Worm (Caenorhabditis elegans): ENCODE data around the gene cec-5.

Gene cec-5

DNA sequence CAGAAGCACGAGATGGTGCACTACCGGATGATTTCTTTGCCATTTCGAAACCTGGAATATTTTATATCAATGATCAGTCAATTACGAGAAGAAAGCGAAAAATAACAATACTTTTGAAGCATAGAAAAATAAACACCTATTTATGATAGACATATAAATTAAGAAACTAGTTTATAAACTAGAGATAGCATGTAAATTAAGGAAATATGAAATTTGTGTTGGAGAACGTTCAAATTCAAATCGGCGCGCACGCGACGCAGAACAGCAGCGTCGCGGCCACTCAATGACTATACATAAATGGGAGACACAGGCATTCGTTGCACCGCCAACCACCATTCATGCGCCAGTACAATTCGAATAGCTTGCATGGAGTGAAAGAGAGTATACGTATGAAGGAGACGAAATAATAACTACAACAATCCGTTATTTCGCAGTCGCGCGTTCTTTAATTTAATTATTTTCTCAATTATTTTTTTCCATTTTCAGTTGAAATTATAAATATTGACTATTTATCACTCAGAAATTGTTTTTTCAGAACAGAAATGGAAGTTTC, at the start of gene cec-5, which contains the start of gene nol-10:
Gene cec-5 (minus strand): TSS at position 51 of the 553 bp plus-strand sequence.
Gene nol-10 (plus strand): TSS at position 536 of the 553 bp plus-strand sequence.
- TF ChIP-seq T23F11.4 (GFP tag; optimal IDR thresholded peaks at IDR 0.05): no peak
- peak; percentile 92 for TF ChIP-seq unc-42 (tag; optimal IDR thresholded peaks at IDR 0.05)
- TF ChIP-seq sox-4 (tag; optimal IDR thresholded peaks at IDR 0.05): no peak
- TF ChIP-seq ref-2 (tag; optimal IDR thresholded peaks at IDR 0.05): peak; percentile 10
- TF ChIP-seq ceh-9 (tag; optimal IDR thresholded peaks at IDR 0.05): no peak
- no peak for TF ChIP-seq dmd-4 (tag; optimal IDR thresholded peaks at IDR 0.05; ENCODE audit: borderline replicate concordance)
- peak; percentile 53 for TF ChIP-seq dve-1 (tag; optimal IDR thresholded peaks at IDR 0.05)
- TF ChIP-seq pqm-1 (tag; optimal IDR thresholded peaks at IDR 0.05): no peak
- no peak for TF ChIP-seq ceh-6 (GFP tag; optimal IDR thresholded peaks at IDR 0.05)
- TF ChIP-seq K09A11.1 (tag; optimal IDR thresholded peaks at IDR 0.05; ENCODE audit: insufficient read depth): peak; percentile 14
- peak; percentile 28 for TF ChIP-seq ceh-19 (GFP tag; optimal IDR thresholded peaks at IDR 0.05)
- TF ChIP-seq hlh-30 (tag; optimal IDR thresholded peaks at IDR 0.05; ENCODE audit: insufficient read depth): peak; percentile 64
- TF ChIP-seq fkh-10 (GFP tag; optimal IDR thresholded peaks at IDR 0.05): no peak
- TF ChIP-seq ceh-24 (tag; optimal IDR thresholded peaks at IDR 0.05): no peak
- TF ChIP-seq ceh-18 (tag; optimal IDR thresholded peaks at IDR 0.05): peak; percentile 49
- TF ChIP-seq ceh-30 (tag; optimal IDR thresholded peaks at IDR 0.05): no peak
- peak; percentile 52 for TF ChIP-seq ceh-34 (tag; optimal IDR thresholded peaks at IDR 0.05)
- TF ChIP-seq ceh-48 (tag; optimal IDR thresholded peaks at IDR 0.05): no peak
- no peak for TF ChIP-seq lim-6 (tag; optimal IDR thresholded peaks at IDR 0.05)
- TF ChIP-seq nfya-1 (tag; optimal IDR thresholded peaks at IDR 0.05): peak; percentile 95
- TF ChIP-seq eyg-1 (tag; optimal IDR thresholded peaks at IDR 0.05): peak; percentile 1
- TF ChIP-seq hlh-8 (tag; optimal IDR thresholded peaks at IDR 0.05): no peak
- no peak for TF ChIP-seq hlh-13 (GFP tag; optimal IDR thresholded peaks at IDR 0.05)
- TF ChIP-seq elt-4 (tag; optimal IDR thresholded peaks at IDR 0.05): no peak
- TF ChIP-seq syd-9 (tag; optimal IDR thresholded peaks at IDR 0.05): no peak
- no peak for TF ChIP-seq che-1 (tag; optimal IDR thresholded peaks at IDR 0.05)
- no peak for TF ChIP-seq Y22D7AL.16 (tag; optimal IDR thresholded peaks at IDR 0.05)
- TF ChIP-seq tbx-2 (tag; optimal IDR thresholded peaks at IDR 0.05): peak; percentile 67
- no peak for TF ChIP-seq sdc-2 (tag; optimal IDR thresholded peaks at IDR 0.05)
- TF ChIP-seq ceh-14 (tag; optimal IDR thresholded peaks at IDR 0.05): peak; percentile 52
- TF ChIP-seq madf-2 (tag; optimal IDR thresholded peaks at IDR 0.05): no peak
- TF ChIP-seq C38D4.7 (GFP tag; optimal IDR thresholded peaks at IDR 0.05): no peak
- peak; percentile 83 for TF ChIP-seq ceh-31 (tag; optimal IDR thresholded peaks at IDR 0.05)

ce11 chrIV:7628942-7629341, 49.0 kb upstream of the cec-5 start, which contains the start of gene F45E4.5:
Gene F45E4.5, minus strand, starts transcription at chrIV:7629042.
- no peak for TF ChIP-seq dmd-4 (tag; optimal IDR thresholded peaks at IDR 0.05; ENCODE audit: borderline replicate concordance)
- no peak for TF ChIP-seq ahr-1 (tag; optimal IDR thresholded peaks at IDR 0.05)

ce11 chrIV:7623868-7624267, 44.0 kb upstream of the cec-5 start:
- TF ChIP-seq nfya-1 (tag; optimal IDR thresholded peaks at IDR 0.05): no peak
- TF ChIP-seq K02D7.2 (tag; optimal IDR thresholded peaks at IDR 0.05): no peak
- TF ChIP-seq C08G9.2 (tag; optimal IDR thresholded peaks at IDR 0.05): no peak
- TF ChIP-seq unc-42 (tag; optimal IDR thresholded peaks at IDR 0.05): peak; percentile 26
- TF ChIP-seq ceh-31 (tag; optimal IDR thresholded peaks at IDR 0.05): peak; percentile 0
- no peak for TF ChIP-seq pros-1 (tag; optimal IDR thresholded peaks at IDR 0.05)
- no peak for TF ChIP-seq ahr-1 (tag; optimal IDR thresholded peaks at IDR 0.05)
- TF ChIP-seq Y22D7AL.16 (tag; optimal IDR thresholded peaks at IDR 0.05): peak; percentile 6
- no peak for TF ChIP-seq ceh-14 (tag; optimal IDR thresholded peaks at IDR 0.05)
